Worm (Caenorhabditis elegans) whole organism, L1 larva: ENCODE data around the gene Y64G10A.2.

Experiments used
- C34B4.2 ChIP-seq: sonication (generic microtip); optimal IDR thresholded peaks from 2 replicates; lab custom pipeline; 2017; ENCODE audit warnings: mild to moderate bottlenecking, missing genetic modification characterization, missing compliant biosample characterization
- alr-1 ChIP-seq: fragments of 200-800 bp; sonication (Bioruptor generic); optimal IDR thresholded peaks from 2 replicates; lab custom pipeline; 2018; ENCODE audit warnings: borderline replicate concordance, mild to moderate bottlenecking, missing genetic modification characterization, missing compliant biosample characterization
- efl-1 ChIP-seq, 4 experiments: fragments of 150-350 bp; optimal IDR thresholded peaks in 3 of 4; peaks in 1 of 4; 1 replicate in 1 of 4; 2 replicates in 3 of 4; lab custom pipeline; 2014; ENCODE audit warnings: missing biosample characterization in 2 of 4, missing genetic modification characterization in 2 of 4, missing genetic modification reagents in 2 of 4
- fkh-8 ChIP-seq: sonication (generic microtip); optimal IDR thresholded peaks from 2 replicates; lab custom pipeline; 2016; ENCODE audit warnings: mild to moderate bottlenecking, missing genetic modification characterization, missing compliant biosample characterization
- lin-39 ChIP-seq: fragments of 150-350 bp; optimal IDR thresholded peaks from 2 replicates; lab custom pipeline; 2014; ENCODE audit warnings: missing biosample characterization, missing genetic modification reagents, missing genetic modification characterization
- lir-3 ChIP-seq: sonication (generic microtip); optimal IDR thresholded peaks from 2 replicates; lab custom pipeline; 2016; ENCODE audit warnings: mild to moderate bottlenecking, missing genetic modification characterization, moderate library complexity, missing compliant biosample characterization; ENCODE audit not compliant: poor library complexity
- nhr-12 ChIP-seq: sonication (generic microtip); optimal IDR thresholded peaks from 2 replicates; lab custom pipeline; 2017; ENCODE audit warnings: missing biosample characterization, missing genetic modification characterization
- nhr-71 ChIP-seq: sonication (generic microtip); optimal IDR thresholded peaks from 2 replicates; lab custom pipeline; 2016; ENCODE audit warnings: mild to moderate bottlenecking, missing genetic modification characterization, moderate library complexity, missing compliant biosample characterization
- skn-1 ChIP-seq: fragments of 150-350 bp; optimal IDR thresholded peaks from 2 replicates; lab custom pipeline; 2014; ENCODE audit warnings: missing biosample characterization, missing genetic modification characterization
- sptf-1 ChIP-seq: fragments of 150-350 bp; optimal IDR thresholded peaks from 2 replicates; lab custom pipeline; 2014; ENCODE audit warnings: missing biosample characterization, missing genetic modification characterization
- unc-62 ChIP-seq: fragments of 150-350 bp; optimal IDR thresholded peaks from 2 replicates; lab custom pipeline; 2014; ENCODE audit warnings: missing biosample characterization, missing genetic modification reagents, missing genetic modification characterization
- unc-86 ChIP-seq: sonication (generic microtip); optimal IDR thresholded peaks from 2 replicates; lab custom pipeline; 2016; ENCODE audit warnings: missing genetic modification characterization, missing compliant biosample characterization

DNA sequence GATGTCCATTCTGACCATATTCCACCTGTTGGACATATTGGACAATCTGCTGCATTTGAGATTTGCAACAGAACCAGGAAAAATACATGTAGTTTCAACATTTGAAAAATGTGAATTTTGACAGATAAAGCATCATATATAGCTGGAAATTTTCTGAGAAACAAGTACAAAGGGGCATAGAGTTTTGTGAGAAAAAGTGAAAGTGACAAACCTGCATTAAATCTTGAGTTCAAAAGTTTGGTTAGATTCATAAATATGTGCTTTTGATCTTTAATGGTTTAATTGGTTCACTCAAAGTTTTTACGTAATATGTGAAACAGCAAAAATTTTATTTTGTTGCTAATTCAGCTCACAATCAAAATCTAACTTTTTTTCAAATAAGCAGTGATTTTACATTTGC lies 16.2 kb downstream of the Y64G10A.2 start, which contains the start of gene F02H6.7:
- TF ChIP-seq lin-39 (tag; lab: Kevin White, UChicago) (no peak), nhr-12 (tag; lab: Kevin White, UChicago) (no peak), unc-86 (no peak), efl-1 (optimal IDR thresholded peaks at IDR 0.05; lab: Kevin White, UChicago) (no peak), efl-1 (GFP tag; optimal IDR thresholded peaks at IDR 0.05 in 1 of 2; lab: Kevin White, UChicago) (no peak), alr-1 (tag; lab: Kevin White, UChicago) (no peak), nhr-71 (tag; lab: Kevin White, UChicago) (no peak), sptf-1 (tag; lab: Kevin White, UChicago) (no peak), unc-62 (GFP tag; lab: Kevin White, UChicago) (no peak), C34B4.2 (tag; lab: Kevin White, UChicago) (no peak), lir-3 (no peak), fkh-8 (tag; lab: Kevin White, UChicago) (no peak), skn-1 (no peak)
